Worm (Caenorhabditis elegans): ENCODE measurements around the gene T27E4.1.

ce11 chrV:9132043-9132442 lies 39.9 kb downstream of the T27E4.1 start, which contains the start of gene F21C10.1:
- TF ChIP-seq B0261.1 (tag; optimal IDR thresholded peaks at IDR 0.05), result no peak
- no peak for TF ChIP-seq egl-18 (GFP tag; IDR thresholded peaks at IDR 0.05)
- no peak for TF ChIP-seq unc-130 (GFP tag; optimal IDR thresholded peaks at IDR 0.05)
- no peak for TF ChIP-seq snpc-4 (GFP tag; optimal IDR thresholded peaks at IDR 0.05)
- no peak for TF ChIP-seq snpc-4 (tag; optimal IDR thresholded peaks at IDR 0.05)
- TF ChIP-seq rec-8 (tag; optimal IDR thresholded peaks at IDR 0.05), result no peak
- TF ChIP-seq sea-2 (GFP tag; IDR thresholded peaks at IDR 0.05), result no peak
- TF ChIP-seq B0035.1 (tag; optimal IDR thresholded peaks at IDR 0.05), result no peak
- no peak for TF ChIP-seq him-1 (tag; optimal IDR thresholded peaks at IDR 0.05)
- TF ChIP-seq efl-1 (GFP tag; optimal IDR thresholded peaks at IDR 0.05), result no peak
- no peak for TF ChIP-seq Y67H2A.10 (GFP tag; conservative IDR thresholded peaks at IDR 0.05)

Data from whole organism, young adult.